Worm (Caenorhabditis elegans): ENCODE measurements around the gene T03F6.4.

Gene T03F6.4

ce11 chrIII:13343562-13344139 is 42.3 kb upstream of the T03F6.4 start:
- TF ChIP-seq lin-26 (GFP tag; IDR thresholded peaks at IDR 0.05) (peak; percentile 56; the same call in 1 of the 2 replicates), K11D2.4 (GFP tag; IDR thresholded peaks at IDR 0.05) (no peak), ekl-4 (GFP tag; IDR thresholded peaks at IDR 0.05) (peak; percentile 66; the same call in 1 of the 2 replicates), gei-17 (GFP tag; optimal IDR thresholded peaks at IDR 0.05) (no peak), hrde-1 (tag; optimal IDR thresholded peaks at IDR 0.05; ENCODE audit: borderline replicate concordance) (peak; percentile 26), nhr-90 (tag; optimal IDR thresholded peaks at IDR 0.05) (no peak), attf-6 (GFP tag; IDR thresholded peaks at IDR 0.05) (no peak), K12H6.12 (tag; optimal IDR thresholded peaks at IDR 0.05) (no peak), F55B11.4 (tag; optimal IDR thresholded peaks at IDR 0.05; ENCODE audit: borderline replicate concordance, insufficient read depth) (no peak), efl-1 (GFP tag; optimal IDR thresholded peaks at IDR 0.05) (no peak), F37B4.10 (GFP tag; IDR thresholded peaks at IDR 0.05) (no peak), T26A5.8 (tag; optimal IDR thresholded peaks at IDR 0.05) (peak; percentile 35), hsf-1 (GFP tag; IDR thresholded peaks at IDR 0.05) (0 out of 2 replicates have a peak, but pooled peaks have one; percentile 9), ztf-18 (tag; optimal IDR thresholded peaks at IDR 0.05) (peak; percentile 56), ama-1 (optimal IDR thresholded peaks at IDR 0.05) (no peak), ama-1 (GFP tag; optimal IDR thresholded peaks at IDR 0.05) (no peak), sdz-38 (tag; optimal IDR thresholded peaks at IDR 0.05) (no peak), cebp-2 (GFP tag; IDR thresholded peaks at IDR 0.05) (no peak), B0035.1 (tag; optimal IDR thresholded peaks at IDR 0.05) (no peak), lin-35 (GFP tag; optimal IDR thresholded peaks at IDR 0.05) (no peak), tlf-1 (GFP tag; optimal IDR thresholded peaks at IDR 0.05) (no peak), nhr-80 (tag; optimal IDR thresholded peaks at IDR 0.05) (no peak), ztf-28 (GFP tag; IDR thresholded peaks at IDR 0.05) (no peak), pbrm-1 (GFP tag; IDR thresholded peaks at IDR 0.05) (0 out of 2 replicates have a peak, but pooled peaks have one; percentile 21), hmg-20 (GFP tag; IDR thresholded peaks at IDR 0.05) (no peak), cebp-1 (GFP tag; IDR thresholded peaks at IDR 0.05) (no peak), cebp-1 (tag; optimal IDR thresholded peaks at IDR 0.05) (peak; percentile 1), mel-28 (tag; optimal IDR thresholded peaks at IDR 0.05; ENCODE audit: borderline replicate concordance) (no peak), B0336.3 (GFP tag; IDR thresholded peaks at IDR 0.05) (peak; percentile 60), athp-1 (tag; optimal IDR thresholded peaks at IDR 0.05) (peak; percentile 34), sptf-2 (GFP tag; optimal IDR thresholded peaks at IDR 0.05) (no peak), nhr-120 (GFP tag; IDR thresholded peaks at IDR 0.05) (no peak), ztf-26 (tag; optimal IDR thresholded peaks at IDR 0.05) (no peak), somi-1 (GFP tag; optimal IDR thresholded peaks at IDR 0.05) (no peak), egl-44 (GFP tag; IDR thresholded peaks at IDR 0.05) (0 out of 2 replicates have a peak, but pooled peaks have one; percentile 34), ceh-79 (tag; optimal IDR thresholded peaks at IDR 0.05) (no peak), dox-1 (GFP tag; IDR thresholded peaks at IDR 0.05) (no peak), rec-8 (tag; optimal IDR thresholded peaks at IDR 0.05) (no peak), tbx-9 (tag; optimal IDR thresholded peaks at IDR 0.05; ENCODE audit: borderline replicate concordance) (no peak)

DNA sequence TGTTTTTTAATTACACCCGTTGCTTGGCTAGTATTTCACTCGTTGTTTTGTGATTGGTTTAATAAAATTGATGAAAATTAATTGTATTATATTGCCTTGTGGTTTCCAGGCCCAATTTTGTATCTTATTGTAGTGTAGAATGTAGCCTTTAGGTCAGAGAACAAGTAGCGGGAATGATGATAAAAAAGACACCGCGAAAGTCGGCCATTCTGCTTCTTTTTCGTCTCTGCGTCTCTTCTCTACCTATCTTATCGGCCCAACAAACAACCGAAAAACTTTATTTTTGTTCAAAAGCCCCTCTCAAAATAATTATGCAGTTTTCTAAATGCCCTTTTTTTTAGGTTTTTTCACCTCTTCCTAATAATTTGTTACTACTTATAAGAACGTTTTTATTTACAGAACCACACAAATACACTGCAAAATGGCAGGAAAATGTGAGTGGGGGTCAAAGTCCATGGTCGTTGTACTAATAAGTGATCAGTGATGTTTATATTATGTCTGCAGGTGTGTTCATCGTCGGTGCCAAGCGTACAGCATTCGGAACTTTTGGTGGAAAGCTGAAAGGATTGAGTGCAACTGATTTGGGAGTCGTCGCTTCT is 41.3 kb upstream of the T03F6.4 start, which contains the start of gene acaa-2:
TSS of gene acaa-2 (plus strand) at position 400 of the 599 bp plus-strand sequence.
- TF ChIP-seq repo-1 (tag; optimal IDR thresholded peaks at IDR 0.05) = no peak
- TF ChIP-seq F23B12.7 (tag; optimal IDR thresholded peaks at IDR 0.05; ENCODE audit: insufficient read depth) = no peak
- TF ChIP-seq ets-4 (GFP tag; optimal IDR thresholded peaks at IDR 0.05) = no peak
- no peak for TF ChIP-seq lin-54 (GFP tag; optimal IDR thresholded peaks at IDR 0.05)
- TF ChIP-seq dox-1 (GFP tag; IDR thresholded peaks at IDR 0.05) = no peak
- no peak for TF ChIP-seq lag-1 (GFP tag; IDR thresholded peaks at IDR 0.05)
- TF ChIP-seq him-1 (tag; optimal IDR thresholded peaks at IDR 0.05) = no peak
- no peak for TF ChIP-seq zim-3 (tag; optimal IDR thresholded peaks at IDR 0.05)
- TF ChIP-seq F39B2.1 (GFP tag; IDR thresholded peaks at IDR 0.05) = no peak
- no peak for TF ChIP-seq K11D2.4 (GFP tag; IDR thresholded peaks at IDR 0.05)
- no peak for TF ChIP-seq cebp-1 (GFP tag; IDR thresholded peaks at IDR 0.05)
- peak; percentile 15 for TF ChIP-seq cebp-1 (tag; optimal IDR thresholded peaks at IDR 0.05)
- TF ChIP-seq let-607 (tag; optimal IDR thresholded peaks at IDR 0.05) = no peak
- no peak for TF ChIP-seq bed-2 (GFP tag; IDR thresholded peaks at IDR 0.05)
- TF ChIP-seq attf-6 (GFP tag; IDR thresholded peaks at IDR 0.05) = no peak

Data from whole organism, young adult.